Fruit fly (Drosophila melanogaster) whole organism, embryonic: ENCODE data around the gene CG14837.

ENCODE experiments used
- Atf3 ChIP-seq: fragments of 200-800 bp; sonication (Bioruptor generic); optimal IDR thresholded peaks from 3 replicates; lab custom pipeline; 2016; ENCODE audit warnings: missing biosample characterization, missing genetic modification characterization
- CG10147 ChIP-seq: fragments of 200-800 bp; sonication (Bioruptor generic); optimal IDR thresholded peaks from 2 replicates; lab custom pipeline; 2019; ENCODE audit warnings: missing biosample characterization, mild to moderate bottlenecking, missing genetic modification characterization, moderate library complexity
- CG11695 ChIP-seq: fragments of 200-800 bp; sonication (Bioruptor generic); IDR thresholded peaks from 3 replicates; pipeline ENCODE4 v1.3.6; 2022; ENCODE audit warnings: missing biosample characterization, missing genetic modification characterization
- CG12391 ChIP-seq: fragments of 200-800 bp; sonication (Bioruptor generic); optimal IDR thresholded peaks from 3 replicates; lab custom pipeline; 2018; ENCODE audit warnings: missing biosample characterization, mild to moderate bottlenecking, missing genetic modification characterization, moderate library complexity
- CG13287 ChIP-seq: fragments of 200-800 bp; sonication (Bioruptor generic); IDR thresholded peaks from 2 replicates; pipeline ENCODE4 v1.3.6; 2022; ENCODE audit warnings: missing biosample characterization, missing genetic modification characterization; ENCODE audit not compliant: partially characterized antibody
- CG14014 ChIP-seq: fragments of 200-800 bp; sonication (Bioruptor generic); IDR thresholded peaks from 2 replicates; pipeline ENCODE4 v1.3.6; 2022; ENCODE audit warnings: missing biosample characterization, missing genetic modification characterization
- CG17186 ChIP-seq: fragments of 200-800 bp; sonication (Bioruptor generic); optimal IDR thresholded peaks from 3 replicates; lab custom pipeline; 2017; ENCODE audit warnings: missing biosample characterization, missing genetic modification reagents, missing genetic modification characterization
- CG17612 ChIP-seq: fragments of 200-800 bp; sonication (Bioruptor generic); IDR thresholded peaks from 2 replicates; pipeline ENCODE4 v1.3.6; 2022; ENCODE audit warnings: missing biosample characterization, missing genetic modification characterization
- CG1792 ChIP-seq: fragments of 200-800 bp; sonication (Bioruptor generic); optimal IDR thresholded peaks from 2 replicates; lab custom pipeline; 2016; ENCODE audit warnings: missing biosample characterization, missing genetic modification characterization
- CG31224 ChIP-seq: fragments of 200-800 bp; sonication (Bioruptor generic); IDR thresholded peaks from 2 replicates; pipeline ENCODE4 v1.3.6; 2022; ENCODE audit warnings: missing biosample characterization, missing genetic modification characterization
- CG5953 ChIP-seq: fragments of 200-800 bp; sonication (Bioruptor generic); IDR thresholded peaks from 2 replicates; pipeline ENCODE4 v1.3.6; 2022; ENCODE audit warnings: missing biosample characterization, missing genetic modification characterization
- CG6272 ChIP-seq: fragments of 200-800 bp; sonication (Bioruptor generic); IDR thresholded peaks from 2 replicates; pipeline ENCODE4 v1.3.6; 2022; ENCODE audit warnings: missing biosample characterization, missing genetic modification characterization
- CG6683 ChIP-seq: fragments of 200-800 bp; sonication (Bioruptor generic); optimal IDR thresholded peaks from 2 replicates; lab custom pipeline; 2017; ENCODE audit warnings: missing biosample characterization, mild to moderate bottlenecking, missing genetic modification characterization, missing genetic modification reagents
- CG6689 ChIP-seq: fragments of 200-800 bp; sonication (Bioruptor generic); IDR thresholded peaks from 2 replicates; pipeline ENCODE4 v1.3.6; 2022; ENCODE audit warnings: missing biosample characterization, missing genetic modification characterization
- CG7839 ChIP-seq: fragments of 200-800 bp; sonication (Bioruptor generic); optimal IDR thresholded peaks from 3 replicates; lab custom pipeline; 2018; ENCODE audit warnings: missing biosample characterization, mild to moderate bottlenecking, missing genetic modification characterization, moderate library complexity
- CoRest ChIP-seq: fragments of 200-800 bp; sonication (Bioruptor generic); optimal IDR thresholded peaks from 3 replicates; lab custom pipeline; 2018; ENCODE audit warnings: missing biosample characterization, mild to moderate bottlenecking, missing genetic modification characterization, moderate library complexity
- D19B ChIP-seq: fragments of 200-800 bp; sonication (Bioruptor generic); optimal IDR thresholded peaks from 2 replicates; lab custom pipeline; 2017; ENCODE audit warnings: missing biosample characterization, mild to moderate bottlenecking, missing genetic modification characterization
- Dbx ChIP-seq: fragments of 200-800 bp; sonication (Bioruptor generic); IDR thresholded peaks from 3 replicates; pipeline ENCODE4 v1.3.6; 2022; ENCODE audit warnings: missing biosample characterization, missing genetic modification characterization
- Doc2 ChIP-seq: fragments of 200-800 bp; sonication (Bioruptor generic); IDR thresholded peaks from 2 replicates; pipeline ENCODE4 v1.3.6; 2022; ENCODE audit warnings: missing biosample characterization, missing genetic modification characterization
- Dp ChIP-seq: fragments of 200-800 bp; sonication (Bioruptor generic); optimal IDR thresholded peaks from 2 replicates; lab custom pipeline; 2018; ENCODE audit warnings: missing biosample characterization, mild to moderate bottlenecking, missing genetic modification characterization, moderate library complexity
- ERR ChIP-seq: fragments of 200-800 bp; sonication (Bioruptor generic); optimal IDR thresholded peaks from 2 replicates; lab custom pipeline; 2016; ENCODE audit warnings: missing biosample characterization, missing genetic modification characterization
- Eip74EF ChIP-seq, 2 experiments: fragments of 200-800 bp in 1 of 2; fragments of >200 bp in 1 of 2; sonication (Bioruptor generic) in 1 of 2; optimal IDR thresholded peaks; 2 replicates each; lab custom pipeline; 2017 to 2019; ENCODE audit warnings: missing biosample characterization in 2 of 2, missing genetic modification characterization in 2 of 2, mild to moderate bottlenecking in 1 of 2, moderate library complexity in 1 of 2
- HLH4C ChIP-seq: fragments of 200-800 bp; sonication (Bioruptor generic); IDR thresholded peaks from 3 replicates; pipeline ENCODE4 v1.3.6; 2022; ENCODE audit warnings: missing biosample characterization, missing genetic modification characterization; ENCODE audit not compliant: partially characterized antibody
- Hr3 ChIP-seq: fragments of 200-800 bp; sonication (Bioruptor generic); optimal IDR thresholded peaks from 3 replicates; lab custom pipeline; 2016; ENCODE audit warnings: missing biosample characterization, missing genetic modification characterization
- Myb ChIP-seq: fragments of 200-800 bp; sonication (Bioruptor generic); optimal IDR thresholded peaks from 2 replicates; lab custom pipeline; 2016; ENCODE audit warnings: missing biosample characterization, missing genetic modification characterization
- NC2β ChIP-seq: fragments of 200-800 bp; sonication (Bioruptor generic); optimal IDR thresholded peaks from 2 replicates; lab custom pipeline; 2016; ENCODE audit warnings: missing biosample characterization, missing genetic modification characterization
- ase ChIP-seq: fragments of 200-800 bp; sonication (Bioruptor generic); IDR thresholded peaks from 3 replicates; pipeline ENCODE4 v1.3.6; 2022; ENCODE audit warnings: missing biosample characterization, missing genetic modification characterization
- bcd ChIP-seq: fragments of 200-800 bp; sonication (Bioruptor generic); optimal IDR thresholded peaks from 2 replicates; lab custom pipeline; 2017; ENCODE audit warnings: missing biosample characterization, mild to moderate bottlenecking, missing genetic modification characterization
- dimm ChIP-seq: fragments of 200-800 bp; sonication (Bioruptor generic); IDR thresholded peaks from 2 replicates; pipeline ENCODE4 v1.3.6; 2022; ENCODE audit warnings: missing biosample characterization, missing genetic modification characterization
- gem ChIP-seq: fragments of 200-800 bp; sonication (Bioruptor generic); optimal IDR thresholded peaks from 2 replicates; lab custom pipeline; 2019; ENCODE audit warnings: missing biosample characterization, mild to moderate bottlenecking, missing genetic modification characterization, moderate library complexity
- grn ChIP-seq: fragments of 200-800 bp; sonication (Bioruptor generic); optimal IDR thresholded peaks from 3 replicates; lab custom pipeline; 2017; ENCODE audit warnings: missing biosample characterization, missing genetic modification characterization
- ind ChIP-seq: fragments of 200-800 bp; sonication (Bioruptor generic); optimal IDR thresholded peaks from 3 replicates; lab custom pipeline; 2016; ENCODE audit warnings: missing biosample characterization, missing genetic modification characterization
- inv ChIP-seq: fragments of 200-800 bp; sonication (Bioruptor generic); IDR thresholded peaks from 2 replicates; pipeline ENCODE4 v1.3.6; 2022; ENCODE audit warnings: missing biosample characterization, missing genetic modification characterization; ENCODE audit not compliant: partially characterized antibody
- kni ChIP-seq: fragments of 200-800 bp; sonication (Bioruptor generic); optimal IDR thresholded peaks from 3 replicates; lab custom pipeline; 2017; ENCODE audit warnings: mild to moderate bottlenecking, missing biosample characterization, missing genetic modification reagents, missing genetic modification characterization
- lilli ChIP-seq: fragments of 200-800 bp; sonication (Bioruptor generic); optimal IDR thresholded peaks from 3 replicates; lab custom pipeline; 2016; ENCODE audit warnings: missing biosample characterization, missing genetic modification characterization
- lola ChIP-seq, 3 experiments: fragments of >200 bp in 2 of 3; fragments of 200-800 bp in 1 of 3; sonication (Bioruptor generic) in 1 of 3; optimal IDR thresholded peaks; 2 replicates each; lab custom pipeline; 2017 to 2019; ENCODE audit warnings: missing biosample characterization in 3 of 3, missing genetic modification characterization in 3 of 3, mild to moderate bottlenecking in 1 of 3, moderate library complexity in 1 of 3
- nau ChIP-seq: fragments of 200-800 bp; sonication (Bioruptor generic); optimal IDR thresholded peaks from 3 replicates; lab custom pipeline; 2017; ENCODE audit warnings: missing biosample characterization, mild to moderate bottlenecking, missing genetic modification characterization, missing genetic modification reagents
- pan ChIP-seq, 4 experiments: fragments of >200 bp in 3 of 4; fragments of 200-800 bp in 1 of 4; sonication (Bioruptor generic) in 1 of 4; optimal IDR thresholded peaks in 3 of 4; IDR thresholded peaks in 1 of 4; 2 replicates each; pipeline versions ENCODE4 v1.3.6 to Lab custom; 2017 to 2022; ENCODE audit warnings: missing biosample characterization in 2 of 4, missing genetic modification characterization in 2 of 4, mixed read lengths in 1 of 4
- pnt ChIP-seq: fragments of 200-800 bp; sonication (Bioruptor generic); optimal IDR thresholded peaks from 3 replicates; lab custom pipeline; 2016; ENCODE audit warnings: missing biosample characterization, missing genetic modification characterization
- pum ChIP-seq: fragments of 200-800 bp; sonication (Bioruptor generic); optimal IDR thresholded peaks from 2 replicates; lab custom pipeline; 2016; ENCODE audit warnings: missing biosample characterization, missing genetic modification characterization
- ro ChIP-seq: fragments of 200-800 bp; sonication (Bioruptor generic); IDR thresholded peaks from 2 replicates; pipeline ENCODE4 v1.3.6; 2022; ENCODE audit warnings: missing biosample characterization, missing genetic modification characterization
- scrt ChIP-seq: fragments of 200-800 bp; sonication (Bioruptor generic); optimal IDR thresholded peaks from 2 replicates; lab custom pipeline; 2018; ENCODE audit warnings: missing biosample characterization, mild to moderate bottlenecking, missing genetic modification characterization, moderate library complexity
- slou ChIP-seq: fragments of 200-800 bp; sonication (Bioruptor generic); optimal IDR thresholded peaks from 3 replicates; lab custom pipeline; 2016; ENCODE audit warnings: missing biosample characterization, missing genetic modification characterization
- sob ChIP-seq: fragments of 200-800 bp; sonication (Bioruptor generic); IDR thresholded peaks from 2 replicates; pipeline ENCODE4 v1.3.6; 2022; ENCODE audit warnings: missing biosample characterization, missing genetic modification characterization
- ssp ChIP-seq: fragments of 200-800 bp; sonication (Bioruptor generic); IDR thresholded peaks from 2 replicates; pipeline ENCODE4 v1.3.6; 2022; ENCODE audit warnings: missing biosample characterization, missing genetic modification characterization
- tap ChIP-seq: fragments of 200-800 bp; optimal IDR thresholded peaks from 3 replicates; lab custom pipeline; 2019; ENCODE audit warnings: missing biosample characterization, mild to moderate bottlenecking, missing genetic modification characterization, moderate library complexity
- toy ChIP-seq: fragments of 200-800 bp; sonication (Bioruptor generic); IDR thresholded peaks from 2 replicates; pipeline ENCODE4 v1.3.6; 2022; ENCODE audit warnings: missing biosample characterization, missing genetic modification characterization
- wek ChIP-seq: fragments of 200-800 bp; sonication (Bioruptor generic); optimal IDR thresholded peaks from 3 replicates; lab custom pipeline; 2018; ENCODE audit warnings: missing biosample characterization, mild to moderate bottlenecking, missing genetic modification characterization, moderate library complexity
- zfh1 ChIP-seq: fragments of 200-800 bp; sonication (Bioruptor generic); IDR thresholded peaks from 3 replicates; pipeline ENCODE4 v1.3.6; 2022; ENCODE audit warnings: missing biosample characterization, missing genetic modification characterization

CG14837 gene

DNA sequence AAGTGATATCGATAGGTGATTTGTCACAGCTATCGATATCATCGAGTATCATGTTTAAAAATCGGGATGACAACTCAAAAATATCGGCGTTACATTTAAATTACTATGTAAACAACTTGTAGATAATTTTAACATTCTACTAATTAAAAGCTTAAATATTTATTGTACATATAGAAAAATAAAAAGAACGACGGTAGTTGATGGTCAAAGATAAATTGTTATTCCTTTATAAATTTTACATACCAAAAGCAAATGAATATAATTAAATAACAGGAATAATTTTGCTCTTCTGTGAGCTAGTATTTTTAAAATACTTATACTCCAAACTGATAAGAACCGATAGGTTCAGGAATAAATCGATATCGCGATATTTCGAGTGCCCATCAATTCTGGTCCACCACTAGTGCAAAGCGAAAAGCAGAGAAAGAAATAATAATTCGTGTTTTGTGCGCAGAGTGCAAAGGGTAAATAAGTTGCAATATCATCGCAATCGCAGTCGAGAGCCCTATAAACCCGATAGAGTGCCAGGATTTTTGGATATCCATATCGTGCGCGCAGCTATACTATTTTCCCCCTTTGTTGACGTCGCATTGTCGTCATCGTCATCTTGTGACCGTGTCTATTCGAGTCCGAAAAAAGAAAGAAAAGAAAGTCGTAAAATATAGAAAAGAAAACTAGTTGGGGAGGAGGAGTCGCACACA is 31.3 kb downstream of the CG14837 start, which contains the start of gene lqf (continued):
- TF ChIP-seq NC2β (GFP tag; lab: Kevin White, UChicago): no peak
- TF ChIP-seq CG6689 (GFP tag; lab: Robert Waterston, UW): no peak
- peak; percentile 53 for TF ChIP-seq CG12391 (tag; lab: Kevin White, UChicago)
- peak; percentile 88 for TF ChIP-seq inv (GFP tag; lab: Robert Waterston, UW)
- no peak for TF ChIP-seq grn
- no peak for TF ChIP-seq CG6683
- no peak for TF ChIP-seq Hr3 (GFP tag; lab: Kevin White, UChicago)
- TF ChIP-seq D19B (GFP tag; lab: Kevin White, UChicago): no peak
- no peak for TF ChIP-seq Eip74EF (GFP tag; optimal IDR thresholded peaks at IDR 0.05; lab: Kevin White, UChicago)
- no peak for TF ChIP-seq CG31224 (GFP tag; lab: Robert Waterston, UW)
- TF ChIP-seq CG7839: peak; percentile 1
- no peak for TF ChIP-seq pum (GFP tag; lab: Kevin White, UChicago)
- no peak; the same call in 1 of the 2 replicates for TF ChIP-seq CG6272 (GFP tag; lab: Robert Waterston, UW)
- no peak for TF ChIP-seq ase (GFP tag; lab: Robert Waterston, UW)
- peak; percentile 53 for TF ChIP-seq CoRest (tag; lab: Kevin White, UChicago)
- peak; percentile 6 for TF ChIP-seq ind (GFP tag; lab: Kevin White, UChicago)
- no peak for TF ChIP-seq toy (GFP tag; lab: Robert Waterston, UW)
- TF ChIP-seq CG13287: peak; percentile 83
- no peak for TF ChIP-seq lilli
- TF ChIP-seq pnt (GFP tag; lab: Kevin White, UChicago): no peak
- no peak for TF ChIP-seq CG17186 (GFP tag; lab: Kevin White, UChicago)
- TF ChIP-seq Dbx: no peak
- TF ChIP-seq nau (GFP tag; lab: Kevin White, UChicago): no peak
- peak; percentile 22 for TF ChIP-seq slou
- no peak for TF ChIP-seq kni (GFP tag; lab: Kevin White, UChicago)
- TF ChIP-seq ERR (GFP tag; lab: Kevin White, UChicago): no peak
- TF ChIP-seq lola (GFP tag; optimal IDR thresholded peaks at IDR 0.05; lab: Kevin White, UChicago): peak in 1 of 3 experiments; percentile 43
- no peak for TF ChIP-seq CG10147 (GFP tag; lab: Kevin White, UChicago)
- TF ChIP-seq CG5953: no peak
- TF ChIP-seq dimm (GFP tag; lab: Robert Waterston, UW): no peak
- TF ChIP-seq ro (GFP tag; lab: Robert Waterston, UW): no peak
- TF ChIP-seq tap (tag; lab: Kevin White, UChicago): no peak
- TF ChIP-seq CG17612 (GFP tag; lab: Robert Waterston, UW): no peak
- peak; percentile 80 for TF ChIP-seq HLH4C (GFP tag; lab: Robert Waterston, UW)
- TF ChIP-seq CG11695 (GFP tag; lab: Robert Waterston, UW): 0 out of 3 replicates have a peak, but pooled peaks have one; percentile 19
- TF ChIP-seq zfh1 (GFP tag; lab: Robert Waterston, UW): no peak
- no peak for TF ChIP-seq Doc2 (GFP tag; lab: Robert Waterston, UW)
- TF ChIP-seq pan (optimal IDR thresholded peaks at IDR 0.05; lab: Kevin White, UChicago): no peak
- TF ChIP-seq pan (GFP tag; optimal IDR thresholded peaks at IDR 0.05 in 1 of 2, IDR thresholded peaks at IDR 0.05 in 1 of 2): no peak
- no peak for TF ChIP-seq bcd (GFP tag; lab: Kevin White, UChicago)
- TF ChIP-seq CG1792 (GFP tag; lab: Kevin White, UChicago): no peak
- peak; percentile 77 for TF ChIP-seq Dp (GFP tag; lab: Kevin White, UChicago)
- TF ChIP-seq scrt (GFP tag; lab: Kevin White, UChicago): no peak
- TF ChIP-seq gem (tag; lab: Kevin White, UChicago): peak; percentile 58
- peak; percentile 62 for TF ChIP-seq Myb (GFP tag; lab: Kevin White, UChicago)
- no peak for TF ChIP-seq wek (GFP tag; lab: Kevin White, UChicago)
- TF ChIP-seq ssp (GFP tag; lab: Robert Waterston, UW): no peak
- no peak for TF ChIP-seq CG14014 (GFP tag; lab: Robert Waterston, UW)
- no peak for TF ChIP-seq Atf3 (GFP tag; lab: Kevin White, UChicago)
- 0 out of 2 replicates have a peak, but pooled peaks have one; percentile 23 for TF ChIP-seq sob
